Worm (Caenorhabditis elegans): ENCODE results near the gene arrd-12.

DNA sequence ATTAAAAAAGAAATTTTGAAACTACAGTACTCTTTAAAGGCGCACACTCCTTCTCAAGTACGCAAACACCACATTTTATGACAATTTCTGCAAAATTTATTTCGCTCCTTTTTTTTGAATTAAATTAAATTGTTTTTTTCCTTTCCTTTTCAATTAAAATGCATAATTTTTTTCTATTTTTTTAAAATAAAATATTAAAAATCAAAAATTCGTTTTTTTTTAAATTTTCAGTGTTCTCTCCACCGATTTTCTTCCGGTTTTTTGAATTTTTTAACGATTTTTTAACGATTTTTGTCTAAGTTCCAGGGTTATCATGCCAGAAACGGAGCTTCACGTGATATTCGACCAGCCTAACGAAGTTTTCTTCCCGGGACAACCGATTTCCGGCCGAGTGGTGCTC, 7.9 kb upstream of the arrd-12 start, which contains the start of gene arrd-13:
- TF ChIP-seq arid-1 (GFP tag; conservative IDR thresholded peaks at IDR 0.05) (no peak), fkh-10 (GFP tag; optimal IDR thresholded peaks at IDR 0.05) (no peak), nhr-28 (tag; optimal IDR thresholded peaks at IDR 0.05) (no peak), ztf-7 (tag; optimal IDR thresholded peaks at IDR 0.05) (no peak), lin-39 (tag; optimal IDR thresholded peaks at IDR 0.05) (no peak), Y48G9A.11 (GFP tag; IDR thresholded peaks at IDR 0.05) (no peak), unc-62 (GFP tag; optimal IDR thresholded peaks at IDR 0.05 in 1 of 2) (no peak), unc-62 (tag; optimal IDR thresholded peaks at IDR 0.05) (no peak)

Measured in whole organism, L4 larva.